Fruit fly (Drosophila melanogaster): ENCODE results near the gene Meics.

DNA sequence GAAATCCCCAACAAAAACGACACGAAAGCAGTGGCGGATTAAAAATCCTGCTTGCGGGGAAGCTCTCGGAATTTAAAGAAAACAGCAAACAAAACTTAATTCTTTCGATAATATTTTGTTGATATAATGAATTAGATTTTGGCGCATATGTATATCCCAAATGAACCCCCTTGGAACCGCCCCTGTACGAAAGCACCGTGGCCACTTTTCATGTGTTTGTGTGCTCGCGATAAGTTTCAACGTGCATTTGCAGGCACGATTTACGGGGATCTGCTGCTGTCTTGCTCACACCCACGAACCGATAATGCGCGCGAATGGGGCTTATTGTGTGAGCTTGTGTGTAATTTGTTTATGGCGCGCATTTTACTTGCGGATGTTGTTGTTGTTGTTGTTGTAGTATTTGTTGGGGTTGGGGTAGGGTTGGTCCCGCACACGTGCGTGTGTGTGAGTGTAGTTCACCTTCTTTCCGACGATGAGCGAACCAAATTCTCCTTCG, 40.5 kb upstream of the Meics start:
- TF ChIP-seq Lpt (GFP tag; optimal IDR thresholded peaks at IDR 0.05) (peak; percentile 99), Smox (GFP tag; optimal IDR thresholded peaks at IDR 0.05) (peak; percentile 97), fd59A (GFP tag; optimal IDR thresholded peaks at IDR 0.05) (peak; percentile 97), eg (GFP tag; IDR thresholded peaks at IDR 0.05) (peak; percentile 99), CG6276 (GFP tag; optimal IDR thresholded peaks at IDR 0.05) (peak; percentile 98), achi (GFP tag; optimal IDR thresholded peaks at IDR 0.05) (peak; percentile 98), vri (GFP tag; optimal IDR thresholded peaks at IDR 0.05) (peak; percentile 97), CG9139 (GFP tag; optimal IDR thresholded peaks at IDR 0.05) (peak; percentile 90)
